Fruit fly (Drosophila melanogaster) whole organism, embryonic: ENCODE results near the gene Nse4.

Source experiments
- B-H1 ChIP-seq: fragments of 200-800 bp; sonication (Bioruptor generic); IDR thresholded peaks from 3 replicates; pipeline ENCODE4 v1.3.6; 2022; ENCODE audit warnings: missing biosample characterization, missing genetic modification characterization
- BtbVII ChIP-seq: fragments of 200-800 bp; sonication (Bioruptor generic); optimal IDR thresholded peaks from 3 replicates; lab custom pipeline; 2017; ENCODE audit warnings: missing biosample characterization, mild to moderate bottlenecking, missing genetic modification characterization
- CG10267 ChIP-seq: fragments of 200-800 bp; sonication (Bioruptor generic); optimal IDR thresholded peaks from 2 replicates; lab custom pipeline; 2018; ENCODE audit warnings: missing biosample characterization, mild to moderate bottlenecking, missing genetic modification characterization, moderate library complexity
- CG10366 ChIP-seq: fragments of 200-800 bp; sonication (Bioruptor generic); IDR thresholded peaks from 2 replicates; pipeline ENCODE4 v1.3.6; 2022; ENCODE audit warnings: missing biosample characterization, missing genetic modification characterization
- CG11560 ChIP-seq: fragments of 200-800 bp; sonication (Bioruptor generic); IDR thresholded peaks from 3 replicates; pipeline ENCODE4 v1.3.6; 2022; ENCODE audit warnings: missing biosample characterization, missing genetic modification characterization
- CG12659 ChIP-seq: fragments of 200-800 bp; sonication (Bioruptor generic); optimal IDR thresholded peaks from 3 replicates; lab custom pipeline; 2017; ENCODE audit warnings: mild to moderate bottlenecking, missing biosample characterization, missing genetic modification reagents, missing genetic modification characterization
- CG15479 ChIP-seq: fragments of 200-800 bp; sonication (Bioruptor generic); optimal IDR thresholded peaks from 3 replicates; lab custom pipeline; 2019; ENCODE audit warnings: missing biosample characterization, mild to moderate bottlenecking, missing genetic modification characterization, moderate library complexity
- CG17829 ChIP-seq: fragments of 200-800 bp; optimal IDR thresholded peaks from 2 replicates; lab custom pipeline; 2019; ENCODE audit warnings: missing biosample characterization, mild to moderate bottlenecking, missing genetic modification characterization, moderate library complexity
- CG2116 ChIP-seq: fragments of 200-800 bp; sonication (Bioruptor generic); optimal IDR thresholded peaks from 3 replicates; lab custom pipeline; 2018; ENCODE audit warnings: missing biosample characterization, mild to moderate bottlenecking, missing genetic modification characterization
- CG2199 ChIP-seq: fragments of 200-800 bp; sonication (Bioruptor generic); IDR thresholded peaks from 3 replicates; pipeline ENCODE4 v1.3.6; 2022; ENCODE audit warnings: missing biosample characterization, missing genetic modification characterization
- CG30431 ChIP-seq: fragments of 200-800 bp; sonication (Bioruptor generic); optimal IDR thresholded peaks from 2 replicates; lab custom pipeline; 2017; ENCODE audit warnings: missing biosample characterization, missing genetic modification characterization
- CG31224 ChIP-seq: fragments of 200-800 bp; sonication (Bioruptor generic); IDR thresholded peaks from 2 replicates; pipeline ENCODE4 v1.3.6; 2022; ENCODE audit warnings: missing biosample characterization, missing genetic modification characterization
- CG32767 ChIP-seq: fragments of 200-800 bp; sonication (Bioruptor generic); IDR thresholded peaks from 2 replicates; pipeline ENCODE4 v1.3.6; 2022; ENCODE audit warnings: missing biosample characterization, missing genetic modification characterization
- CG33213 ChIP-seq: fragments of 200-800 bp; sonication (Bioruptor generic); optimal IDR thresholded peaks from 3 replicates; lab custom pipeline; 2016; ENCODE audit warnings: missing biosample characterization, missing genetic modification characterization
- CG34376 ChIP-seq: fragments of 200-800 bp; sonication (Bioruptor generic); optimal IDR thresholded peaks from 2 replicates; lab custom pipeline; 2018; ENCODE audit warnings: missing biosample characterization, mild to moderate bottlenecking, missing genetic modification characterization
- CG3847 ChIP-seq: fragments of 200-800 bp; sonication (Bioruptor generic); IDR thresholded peaks from 2 replicates; pipeline ENCODE4 v1.3.6; 2022; ENCODE audit warnings: missing biosample characterization, missing genetic modification characterization
- CG42726 ChIP-seq: fragments of 200-800 bp; sonication (Bioruptor generic); IDR thresholded peaks from 2 replicates; pipeline ENCODE4 v1.3.6; 2022; ENCODE audit warnings: missing biosample characterization, missing genetic modification characterization; ENCODE audit not compliant: partially characterized antibody
- CG4282 ChIP-seq: fragments of 200-800 bp; sonication (Bioruptor generic); optimal IDR thresholded peaks from 2 replicates; lab custom pipeline; 2016; ENCODE audit warnings: missing biosample characterization, missing genetic modification characterization
- CG7786 ChIP-seq: fragments of 200-800 bp; sonication (Bioruptor generic); optimal IDR thresholded peaks from 2 replicates; lab custom pipeline; 2016; ENCODE audit warnings: missing biosample characterization, missing genetic modification characterization
- CG9876 ChIP-seq: fragments of 200-800 bp; sonication (Bioruptor generic); optimal IDR thresholded peaks from 2 replicates; lab custom pipeline; 2016; ENCODE audit warnings: missing biosample characterization, missing genetic modification characterization
- Dbx ChIP-seq: fragments of 200-800 bp; sonication (Bioruptor generic); IDR thresholded peaks from 3 replicates; pipeline ENCODE4 v1.3.6; 2022; ENCODE audit warnings: missing biosample characterization, missing genetic modification characterization
- Ets65A ChIP-seq: fragments of 200-800 bp; sonication (Bioruptor generic); peaks from one replicate; lab custom pipeline; 2016; ENCODE audit warnings: missing biosample characterization, missing genetic modification characterization
- Ets97D ChIP-seq: fragments of 200-800 bp; sonication (Bioruptor generic); optimal IDR thresholded peaks from 3 replicates; lab custom pipeline; 2016; ENCODE audit warnings: missing biosample characterization, missing genetic modification characterization
- HHEX ChIP-seq: fragments of 200-800 bp; sonication (Bioruptor generic); optimal IDR thresholded peaks from 3 replicates; lab custom pipeline; 2017; ENCODE audit warnings: missing biosample characterization, mild to moderate bottlenecking, missing genetic modification characterization, missing genetic modification reagents
- Jarid2 ChIP-seq: fragments of 200-800 bp; sonication (Bioruptor generic); optimal IDR thresholded peaks from 3 replicates; lab custom pipeline; 2017; ENCODE audit warnings: mild to moderate bottlenecking, missing biosample characterization, missing genetic modification reagents, missing genetic modification characterization
- Oaz ChIP-seq: fragments of 200-800 bp; sonication (Bioruptor generic); IDR thresholded peaks from 2 replicates; pipeline ENCODE4 v1.3.6; 2022; ENCODE audit warnings: missing biosample characterization, missing genetic modification characterization
- Poxn ChIP-seq: fragments of 200-800 bp; sonication (Bioruptor generic); IDR thresholded peaks from 2 replicates; pipeline ENCODE4 v1.3.6; 2022; ENCODE audit warnings: missing biosample characterization, missing genetic modification characterization
- Sin3A ChIP-seq: fragments of >200 bp; optimal IDR thresholded peaks from 2 replicates; lab custom pipeline; 2018
- Stat92E ChIP-seq, 3 experiments: fragments of >200 bp in 2 of 3; fragments of 200-800 bp in 1 of 3; sonication (Bioruptor generic) in 1 of 3; optimal IDR thresholded peaks; 2 replicates each; lab custom pipeline; 2017 to 2019; ENCODE audit warnings: missing biosample characterization in 3 of 3, missing genetic modification characterization in 3 of 3, mild to moderate bottlenecking in 1 of 3, moderate library complexity in 1 of 3
- cad ChIP-seq: fragments of >200 bp; optimal IDR thresholded peaks from 2 replicates; lab custom pipeline; 2017; ENCODE audit warnings: missing biosample characterization, missing genetic modification characterization
- cg ChIP-seq: fragments of 200-800 bp; sonication (Bioruptor generic); optimal IDR thresholded peaks from 3 replicates; lab custom pipeline; 2019; ENCODE audit warnings: missing biosample characterization, mild to moderate bottlenecking, missing genetic modification characterization, moderate library complexity
- dmrt99B ChIP-seq: fragments of 200-800 bp; sonication (Bioruptor generic); optimal IDR thresholded peaks from 2 replicates; lab custom pipeline; 2018; ENCODE audit warnings: missing biosample characterization, mild to moderate bottlenecking, missing genetic modification characterization, moderate library complexity
- exex ChIP-seq: fragments of 200-800 bp; sonication (Bioruptor generic); optimal IDR thresholded peaks from 4 replicates; lab custom pipeline; 2018; ENCODE audit warnings: missing biosample characterization, mild to moderate bottlenecking, missing genetic modification characterization, moderate library complexity
- her ChIP-seq: fragments of 200-800 bp; sonication (Bioruptor generic); optimal IDR thresholded peaks from 2 replicates; lab custom pipeline; 2016; ENCODE audit warnings: missing biosample characterization, missing genetic modification characterization
- maf-S ChIP-seq: fragments of 200-800 bp; sonication (Bioruptor generic); optimal IDR thresholded peaks from 2 replicates; lab custom pipeline; 2016; ENCODE audit warnings: missing biosample characterization, missing genetic modification characterization
- pb ChIP-seq: fragments of 200-800 bp; sonication (Bioruptor generic); optimal IDR thresholded peaks from 3 replicates; lab custom pipeline; 2016; ENCODE audit warnings: missing biosample characterization, missing genetic modification characterization
- pita ChIP-seq: fragments of 200-800 bp; sonication (Bioruptor generic); optimal IDR thresholded peaks from 2 replicates; lab custom pipeline; 2017; ENCODE audit warnings: missing biosample characterization, mild to moderate bottlenecking, missing genetic modification characterization
- psq ChIP-seq: fragments of 200-800 bp; sonication (Bioruptor generic); optimal IDR thresholded peaks from 2 replicates; lab custom pipeline; 2017; ENCODE audit warnings: missing biosample characterization, missing genetic modification characterization
- repo ChIP-seq: fragments of 200-800 bp; sonication (Bioruptor generic); optimal IDR thresholded peaks from 2 replicates; lab custom pipeline; 2016; ENCODE audit warnings: missing biosample characterization, missing genetic modification characterization
- sens-2 ChIP-seq: fragments of 200-800 bp; sonication (Bioruptor generic); IDR thresholded peaks from 2 replicates; pipeline ENCODE4 v1.3.6; 2022; ENCODE audit warnings: missing biosample characterization, missing genetic modification characterization
- sob ChIP-seq: fragments of 200-800 bp; sonication (Bioruptor generic); IDR thresholded peaks from 2 replicates; pipeline ENCODE4 v1.3.6; 2022; ENCODE audit warnings: missing biosample characterization, missing genetic modification characterization
- stwl ChIP-seq: fragments of 200-800 bp; sonication (Bioruptor generic); optimal IDR thresholded peaks from 3 replicates; lab custom pipeline; 2018; ENCODE audit warnings: missing biosample characterization, mild to moderate bottlenecking, missing genetic modification characterization, moderate library complexity
- sug ChIP-seq: fragments of 200-800 bp; optimal IDR thresholded peaks from 2 replicates; lab custom pipeline; 2019; ENCODE audit warnings: missing biosample characterization, mild to moderate bottlenecking, missing genetic modification characterization, moderate library complexity
- tup ChIP-seq: fragments of 200-800 bp; sonication (Bioruptor generic); optimal IDR thresholded peaks from 2 replicates; lab custom pipeline; 2016; ENCODE audit warnings: missing biosample characterization, mild to moderate bottlenecking, missing genetic modification characterization, moderate library complexity
- z ChIP-seq: fragments of 200-800 bp; sonication (Bioruptor generic); IDR thresholded peaks from 3 replicates; pipeline ENCODE4 v1.3.6; 2022; ENCODE audit warnings: missing biosample characterization, missing genetic modification characterization

Nse4 gene

dm6 chr2L:10452296-10452695 is 13.1 kb downstream of the Nse4 start, which contains the start of gene ppk10 (continued):
- TF ChIP-seq HHEX (GFP tag; lab: Kevin White, UChicago): no peak
- TF ChIP-seq Ets97D (GFP tag; lab: Kevin White, UChicago): no peak

dm6 chr2L:10455944-10456520 is 16.8 kb downstream of the Nse4 start:
- TF ChIP-seq sob (GFP tag; lab: Robert Waterston, UW) (no peak), CG32767 (GFP tag; lab: Robert Waterston, UW) (no peak), psq (GFP tag; lab: Kevin White, UChicago) (no peak), CG2199 (GFP tag; lab: Robert Waterston, UW) (0 out of 3 replicates have a peak, but pooled peaks have one; percentile 56), B-H1 (GFP tag; lab: Robert Waterston, UW) (no peak), sug (peak; percentile 75), exex (peak; percentile 80)

DNA sequence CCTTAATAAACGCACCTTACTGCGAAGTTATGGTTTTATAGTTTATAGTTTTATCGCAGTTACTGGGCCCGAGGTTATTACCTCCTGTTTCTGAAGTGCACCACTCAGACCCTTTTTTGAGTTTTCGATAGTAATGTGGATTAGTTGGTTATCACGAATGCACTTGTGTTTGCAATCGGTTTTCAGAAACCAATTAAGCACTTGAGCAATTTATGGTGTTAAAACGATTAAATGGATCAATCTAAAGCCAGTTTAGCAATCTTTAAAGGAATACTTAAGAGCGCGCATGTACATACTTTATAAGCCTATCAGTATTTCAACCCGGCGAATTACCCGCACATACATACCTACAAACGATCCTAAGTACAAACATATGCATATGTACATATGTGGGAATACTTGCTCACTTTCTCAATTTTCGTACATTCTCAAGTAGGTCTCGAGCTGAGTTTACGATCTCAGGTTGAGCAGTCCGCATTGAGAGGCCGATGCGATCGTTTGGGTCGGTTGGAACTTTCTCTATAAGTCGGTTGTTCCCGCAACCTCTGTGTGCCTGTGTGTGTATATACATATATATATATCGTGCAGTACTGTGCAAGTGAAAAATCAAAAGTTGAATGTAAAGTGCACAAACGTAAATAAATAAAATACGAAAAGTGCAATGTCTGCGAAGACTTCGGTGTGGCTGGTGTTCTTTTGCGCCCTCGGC is 18.1 kb downstream of the Nse4 start, which contains the start of the genes LManI and LManII:
Gene LManI (minus strand): TSS at position 51 of the 709 bp plus-strand sequence.
Gene LManII (plus strand): TSS at position 468 of the 709 bp plus-strand sequence.
- TF ChIP-seq CG9876 (GFP tag; lab: Kevin White, UChicago) (no peak), dmrt99B (tag; lab: Kevin White, UChicago) (no peak), Sin3A (lab: Kevin White, UChicago) (no peak), CG7786 (GFP tag; lab: Kevin White, UChicago) (no peak), CG17829 (tag; lab: Kevin White, UChicago) (peak; percentile 80), BtbVII (GFP tag; lab: Kevin White, UChicago) (no peak), Oaz (GFP tag; lab: Robert Waterston, UW) (no peak), CG33213 (no peak), stwl (tag; lab: Kevin White, UChicago) (no peak), Stat92E (GFP tag; optimal IDR thresholded peaks at IDR 0.05; lab: Kevin White, UChicago) (peak in 1 of 3 experiments; percentile 19), Dbx (GFP tag; lab: Robert Waterston, UW) (no peak), CG4282 (no peak), z (0 out of 3 replicates have a peak, but pooled peaks have one; percentile 54), Ets65A (GFP tag; lab: Kevin White, UChicago) (no peak), CG30431 (no peak), CG12659 (GFP tag; lab: Kevin White, UChicago) (no peak), pita (GFP tag; lab: Kevin White, UChicago) (no peak), Poxn (no peak), tup (no peak), her (GFP tag; lab: Kevin White, UChicago) (no peak), CG10366 (no peak), maf-S (GFP tag; lab: Kevin White, UChicago) (no peak), CG15479 (peak; percentile 47), CG2116 (no peak), pb (no peak), CG10267 (tag; lab: Kevin White, UChicago) (no peak), exex (peak; percentile 68), sens-2 (no peak), CG11560 (tag; lab: Robert Waterston, UW) (no peak), cad (peak; percentile 16), cg (GFP tag; lab: Kevin White, UChicago) (peak; percentile 55), CG34376 (GFP tag; lab: Kevin White, UChicago) (peak; percentile 9), repo (GFP tag; lab: Kevin White, UChicago) (no peak), Jarid2 (GFP tag; lab: Kevin White, UChicago) (peak; percentile 74), CG42726 (GFP tag; lab: Robert Waterston, UW) (no peak), CG31224 (GFP tag; lab: Robert Waterston, UW) (no peak), CG3847 (no peak)
